Fruit fly (Drosophila melanogaster) Kc167 (cell line): ENCODE results near the gene I-2.

Experiments used
- Myc ChIP-seq: fragments of >200 bp; optimal IDR thresholded peaks from 2 replicates; lab custom pipeline; 2017; ENCODE audit warnings: missing external identifiers
- Sin3A ChIP-seq: fragments of >200 bp; optimal IDR thresholded peaks from 2 replicates; lab custom pipeline; 2018; ENCODE audit warnings: missing external identifiers
- h ChIP-seq: fragments of >200 bp; optimal IDR thresholded peaks from 3 replicates; lab custom pipeline; 2018; ENCODE audit warnings: missing external identifiers
- insv ChIP-seq: fragments of >200 bp; optimal IDR thresholded peaks from 3 replicates; lab custom pipeline; 2018; ENCODE audit warnings: missing external identifiers
- psq ChIP-seq: fragments of >200 bp; optimal IDR thresholded peaks from 2 replicates; lab custom pipeline; 2017; ENCODE audit warnings: missing external identifiers
- ttk ChIP-seq: sonication (Bioruptor generic); optimal IDR thresholded peaks from 2 replicates; lab custom pipeline; 2017; ENCODE audit warnings: missing external identifiers

The I-2 gene

dm6 chr3L:9836524-9837047 is at the start of gene I-2:
I-2 (minus strand) TSS chr3L:9836805.
- TF ChIP-seq h (no peak), psq (lab: Kevin White, UChicago) (no peak), ttk (no peak), Sin3A (lab: Kevin White, UChicago) (no peak), Myc (lab: Kevin White, UChicago) (no peak), insv (lab: Kevin White, UChicago) (no peak)

DNA sequence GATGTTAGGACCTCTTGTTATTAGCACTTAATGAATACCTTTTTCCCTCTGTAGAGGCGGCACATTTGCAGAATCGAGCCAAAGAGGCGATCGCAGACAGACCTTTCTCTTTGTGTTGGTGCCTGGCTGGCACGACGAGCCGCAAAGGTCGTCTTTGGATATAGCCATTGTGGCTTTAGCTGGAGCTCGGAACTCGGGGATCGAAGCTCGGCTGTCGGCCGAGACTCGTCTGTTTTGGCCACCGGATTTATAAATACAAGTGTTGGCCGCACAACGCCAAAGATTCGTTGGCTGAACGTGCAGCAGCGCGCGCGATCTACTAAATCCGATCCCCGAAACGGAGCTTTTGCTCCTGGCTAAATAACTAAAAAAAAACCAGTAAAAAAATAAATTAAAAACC is 42.1 kb upstream of the I-2 start, which contains the start of gene CG34382:
TSS of gene CG34382 (plus strand) at position 301 of the 400 bp plus-strand sequence.
- TF ChIP-seq insv (lab: Kevin White, UChicago) (no peak), ttk (no peak), Sin3A (lab: Kevin White, UChicago) (no peak)

DNA sequence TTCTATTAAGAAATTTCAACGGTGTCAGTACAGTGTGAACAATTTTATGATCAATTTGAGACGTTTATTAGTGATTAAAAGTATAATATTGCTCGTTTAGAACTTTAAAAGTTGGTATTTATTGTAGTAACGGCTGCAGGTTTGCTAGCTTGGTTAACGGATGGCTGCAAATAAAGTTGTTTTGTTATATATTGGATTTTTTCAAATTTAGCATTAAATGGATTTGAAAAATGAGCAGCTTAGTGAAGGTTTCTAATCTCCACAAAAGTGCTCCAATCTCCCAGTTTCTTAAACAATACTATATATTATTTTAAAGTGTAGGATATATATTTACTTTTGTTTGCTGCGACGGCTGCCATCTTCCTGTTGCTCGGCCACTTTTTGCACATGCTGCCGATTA is 35.4 kb upstream of the I-2 start:
- TF ChIP-seq Myc (lab: Kevin White, UChicago) (no peak), insv (lab: Kevin White, UChicago) (no peak), ttk (no peak), psq (lab: Kevin White, UChicago) (no peak), h (no peak), Sin3A (lab: Kevin White, UChicago) (no peak)

DNA sequence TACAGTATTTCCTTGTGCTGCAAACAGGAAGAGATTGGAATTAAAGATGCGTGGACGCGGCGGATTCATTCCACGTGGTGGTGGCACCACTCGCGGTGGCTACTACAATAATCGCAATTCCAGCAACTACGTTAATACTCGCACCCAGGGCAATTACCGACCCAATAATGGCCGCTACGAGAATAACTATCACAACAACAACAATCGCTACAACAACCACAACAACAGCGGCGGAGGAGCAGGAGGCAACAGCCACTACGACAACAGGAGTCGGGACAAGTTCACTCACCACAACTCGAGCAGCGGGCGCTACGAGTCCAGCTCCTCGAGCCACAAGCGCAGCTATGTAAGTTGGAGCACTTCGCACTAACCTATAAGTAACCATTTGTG is 28.4 kb upstream of the I-2 start:
- TF ChIP-seq Myc (lab: Kevin White, UChicago) (no peak), Sin3A (lab: Kevin White, UChicago) (no peak), h (no peak), psq (lab: Kevin White, UChicago) (no peak), insv (lab: Kevin White, UChicago) (no peak), ttk (no peak)

- no peak for TF ChIP-seq Sin3A (lab: Kevin White, UChicago)
- TF ChIP-seq h = no peak
- TF ChIP-seq psq (lab: Kevin White, UChicago) = no peak
- TF ChIP-seq ttk = no peak
- no peak for TF ChIP-seq insv (lab: Kevin White, UChicago)
- TF ChIP-seq Myc (lab: Kevin White, UChicago) = no peak
Observed at dm6 chr3L:9864275-9865052, 27.9 kb upstream of the I-2 start, which contains the start of the genes iPLA2-VIA and Ciz1. iPLA2-VIA (minus strand) TSS chr3L:9864349. Ciz1 (plus strand) TSS chr3L:9864639.

dm6 chr3L:9863656-9864055 is 27.1 kb upstream of the I-2 start:
- TF ChIP-seq psq (lab: Kevin White, UChicago) = no peak
- no peak for TF ChIP-seq ttk
- TF ChIP-seq insv (lab: Kevin White, UChicago) = no peak
- TF ChIP-seq Sin3A (lab: Kevin White, UChicago) = no peak
- no peak for TF ChIP-seq Myc (lab: Kevin White, UChicago)
- TF ChIP-seq h = no peak

DNA sequence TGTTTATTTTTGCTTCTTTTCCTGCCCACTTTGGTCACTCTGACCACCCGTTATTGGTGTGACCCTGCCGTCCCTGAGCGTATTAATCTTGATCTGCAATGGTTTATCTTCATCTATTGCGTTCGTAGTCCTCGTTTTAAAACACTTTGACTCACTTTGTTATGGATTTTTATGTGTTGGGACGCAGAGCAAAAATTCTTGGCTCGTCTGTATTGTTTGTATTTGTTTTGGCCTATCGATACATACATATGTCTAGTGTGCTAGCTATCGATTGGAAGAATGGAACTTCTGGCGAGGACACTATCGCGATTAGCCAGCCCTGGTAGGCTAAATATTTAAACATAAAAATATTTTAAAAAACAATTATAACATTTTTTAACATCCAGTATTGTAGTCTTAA is 23.0 kb upstream of the I-2 start, which contains the start of gene CG10809:
TSS of gene CG10809 (minus strand) at position 266 of the 400 bp plus-strand sequence.
- no peak for TF ChIP-seq h
- no peak for TF ChIP-seq insv (lab: Kevin White, UChicago)
- TF ChIP-seq ttk = no peak
- no peak for TF ChIP-seq Myc (lab: Kevin White, UChicago)
- TF ChIP-seq psq (lab: Kevin White, UChicago) = no peak
- no peak for TF ChIP-seq Sin3A (lab: Kevin White, UChicago)

DNA sequence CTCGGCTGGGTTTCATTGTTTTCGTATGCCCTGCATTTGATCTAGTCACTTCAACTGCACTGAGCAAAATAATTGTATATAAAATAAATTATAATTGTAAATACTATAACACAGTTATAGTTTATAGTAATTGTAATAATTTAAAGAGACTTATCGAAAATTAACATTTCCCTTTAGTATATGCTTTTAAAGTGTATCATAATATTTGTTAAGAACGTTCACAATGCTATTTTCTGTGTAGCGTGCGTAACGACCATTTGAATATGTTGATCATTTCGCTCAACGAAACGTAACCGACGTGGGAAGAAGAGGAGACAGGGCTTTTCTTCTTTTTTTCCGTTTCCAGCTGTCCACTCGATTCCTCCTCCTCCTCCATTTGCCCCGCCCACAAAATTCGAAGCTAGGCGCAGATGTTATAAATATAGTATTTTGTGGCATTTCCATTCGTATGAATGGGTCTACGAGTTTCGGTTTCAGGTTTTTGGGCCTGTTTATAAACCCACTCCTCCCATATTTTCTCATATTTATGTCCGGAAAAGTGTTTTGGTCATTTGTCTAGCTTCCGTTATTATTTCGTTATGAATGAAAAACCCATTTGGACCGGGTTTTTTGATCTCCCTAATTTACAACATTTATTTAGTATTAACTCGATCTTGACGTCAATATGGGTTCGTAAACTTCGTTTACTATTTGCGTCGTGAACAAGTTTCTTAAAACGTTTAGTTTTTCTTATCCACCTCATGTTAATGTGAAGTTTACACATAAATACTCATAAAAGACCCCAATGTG is 20.0 kb upstream of the I-2 start:
- TF ChIP-seq ttk (no peak), psq (lab: Kevin White, UChicago) (no peak), insv (lab: Kevin White, UChicago) (no peak), h (no peak), Myc (lab: Kevin White, UChicago) (no peak), Sin3A (lab: Kevin White, UChicago) (no peak)

dm6 chr3L:9855784-9856426 is 19.3 kb upstream of the I-2 start:
- TF ChIP-seq Sin3A (lab: Kevin White, UChicago) (no peak), Myc (lab: Kevin White, UChicago) (no peak), insv (lab: Kevin White, UChicago) (no peak), h (no peak), psq (lab: Kevin White, UChicago) (no peak), ttk (no peak)

- TF ChIP-seq Myc (lab: Kevin White, UChicago) = no peak
- TF ChIP-seq psq (lab: Kevin White, UChicago) = peak; percentile 30
- no peak for TF ChIP-seq ttk
Observed at dm6 chr3L:9854583-9855519, 18.2 kb upstream of the I-2 start, which contains the start of gene RasGAP1. RasGAP1 (minus strand) TSS chr3L:9855285.
